Fruit fly (Drosophila melanogaster) whole organism, prepupa: ENCODE data around the gene CG7183.

Source experiments
- Blimp-1 ChIP-seq: fragments of 200-800 bp; sonication (Bioruptor generic); optimal IDR thresholded peaks from 3 replicates; lab custom pipeline; 2017; ENCODE audit warnings: missing biosample characterization, missing genetic modification characterization, mild to moderate bottlenecking, moderate library complexity, missing genetic modification reagents
- CG10631 ChIP-seq: fragments of 200-800 bp; sonication (Bioruptor generic); optimal IDR thresholded peaks from 2 replicates; lab custom pipeline; 2016; ENCODE audit warnings: missing biosample characterization, missing genetic modification characterization
- CG10669 ChIP-seq: fragments of 200-800 bp; sonication (Bioruptor generic); optimal IDR thresholded peaks from 3 replicates; lab custom pipeline; 2018; ENCODE audit warnings: missing biosample characterization, mild to moderate bottlenecking, missing genetic modification characterization, moderate library complexity
- CG11762 ChIP-seq: fragments of 200-800 bp; sonication (Bioruptor generic); optimal IDR thresholded peaks from 3 replicates; lab custom pipeline; 2016; ENCODE audit warnings: missing biosample characterization, missing genetic modification characterization; ENCODE audit not compliant: insufficient read depth
- CG11902 ChIP-seq: fragments of 200-800 bp; sonication (Bioruptor generic); optimal IDR thresholded peaks from 3 replicates; lab custom pipeline; 2016; ENCODE audit warnings: missing biosample characterization, missing genetic modification characterization
- CG15336 ChIP-seq: fragments of 200-800 bp; sonication (Bioruptor generic); IDR thresholded peaks from 2 replicates; pipeline ENCODE4 v1.3.6; 2022; ENCODE audit warnings: missing biosample characterization, missing genetic modification characterization
- CG1621 ChIP-seq: fragments of 200-800 bp; sonication (Bioruptor generic); optimal IDR thresholded peaks from 3 replicates; lab custom pipeline; 2018; ENCODE audit warnings: missing biosample characterization, mild to moderate bottlenecking, missing genetic modification characterization
- CG16779 ChIP-seq: fragments of 200-800 bp; sonication (Bioruptor generic); optimal IDR thresholded peaks from 3 replicates; lab custom pipeline; 2017; ENCODE audit warnings: missing biosample characterization, mild to moderate bottlenecking, missing genetic modification characterization
- CG3032 ChIP-seq: fragments of 200-800 bp; optimal IDR thresholded peaks from 2 replicates; lab custom pipeline; 2019; ENCODE audit warnings: missing biosample characterization, mild to moderate bottlenecking, missing genetic modification characterization, moderate library complexity
- CG31627 ChIP-seq: fragments of 200-800 bp; sonication (Bioruptor generic); optimal IDR thresholded peaks from 3 replicates; lab custom pipeline; 2016; ENCODE audit warnings: missing biosample characterization, missing genetic modification characterization
- CG34406 ChIP-seq: fragments of 200-800 bp; sonication (Bioruptor generic); optimal IDR thresholded peaks from 3 replicates; lab custom pipeline; 2016; ENCODE audit warnings: missing biosample characterization, missing genetic modification characterization
- CG3919 ChIP-seq: fragments of 200-800 bp; sonication (Bioruptor generic); optimal IDR thresholded peaks from 3 replicates; lab custom pipeline; 2016; ENCODE audit warnings: missing biosample characterization, missing genetic modification characterization
- CG6163 ChIP-seq: fragments of 200-800 bp; sonication (Bioruptor generic); IDR thresholded peaks from 3 replicates; pipeline ENCODE4 v1.3.6; 2022; ENCODE audit warnings: missing biosample characterization, missing genetic modification characterization
- CG6276 ChIP-seq: fragments of 200-800 bp; sonication (Bioruptor generic); optimal IDR thresholded peaks from 2 replicates; lab custom pipeline; 2017; ENCODE audit warnings: missing biosample characterization, mild to moderate bottlenecking, missing genetic modification characterization
- CG6792 ChIP-seq: fragments of 200-800 bp; sonication (Bioruptor generic); optimal IDR thresholded peaks from 3 replicates; lab custom pipeline; 2016; ENCODE audit warnings: missing biosample characterization, missing genetic modification characterization
- CG6854 ChIP-seq: fragments of 200-800 bp; sonication (Bioruptor generic); optimal IDR thresholded peaks from 2 replicates; lab custom pipeline; 2017; ENCODE audit warnings: missing biosample characterization, mild to moderate bottlenecking, missing genetic modification characterization
- CG8119 ChIP-seq: fragments of 200-800 bp; sonication (Bioruptor generic); IDR thresholded peaks from 3 replicates; pipeline ENCODE4 v1.3.6; 2022; ENCODE audit warnings: missing biosample characterization, missing genetic modification characterization
- CG8319 ChIP-seq: fragments of 200-800 bp; sonication (Bioruptor generic); optimal IDR thresholded peaks from 3 replicates; lab custom pipeline; 2016; ENCODE audit warnings: missing biosample characterization, missing genetic modification characterization
- CG8632 ChIP-seq: fragments of 200-800 bp; sonication (Bioruptor generic); optimal IDR thresholded peaks from 3 replicates; lab custom pipeline; 2016; ENCODE audit warnings: missing biosample characterization, missing genetic modification characterization
- CG9139 ChIP-seq: fragments of 200-800 bp; sonication (Bioruptor generic); optimal IDR thresholded peaks from 3 replicates; lab custom pipeline; 2017; ENCODE audit warnings: missing biosample characterization, mild to moderate bottlenecking, missing genetic modification characterization
- Eip75B ChIP-seq: fragments of 200-800 bp; sonication (Bioruptor generic); optimal IDR thresholded peaks from 3 replicates; lab custom pipeline; 2016; ENCODE audit warnings: missing biosample characterization, missing genetic modification characterization
- Eip78C ChIP-seq: fragments of 200-800 bp; sonication (Bioruptor generic); peaks from one replicate; lab custom pipeline; 2016; ENCODE audit warnings: missing biosample characterization, missing genetic modification characterization
- Eip93F ChIP-seq: fragments of 200-800 bp; sonication (Bioruptor generic); optimal IDR thresholded peaks from 2 replicates; lab custom pipeline; 2016; ENCODE audit warnings: missing biosample characterization, mild to moderate bottlenecking, missing genetic modification characterization
- Gug ChIP-seq: fragments of 200-800 bp; sonication (Bioruptor generic); IDR thresholded peaks from 2 replicates; pipeline ENCODE4 v1.3.6; 2022; ENCODE audit warnings: missing biosample characterization, missing genetic modification characterization
- Hr38 ChIP-seq: sonication (Bioruptor generic); optimal IDR thresholded peaks from 2 replicates; lab custom pipeline; 2016; ENCODE audit warnings: missing biosample characterization, missing genetic modification characterization
- Hr39 ChIP-seq: fragments of 200-800 bp; sonication (Bioruptor generic); optimal IDR thresholded peaks from 2 replicates; lab custom pipeline; 2016; ENCODE audit warnings: missing biosample characterization, missing genetic modification characterization
- Lpt ChIP-seq: fragments of 200-800 bp; sonication (Bioruptor generic); optimal IDR thresholded peaks from 3 replicates; lab custom pipeline; 2016; ENCODE audit warnings: missing biosample characterization, missing genetic modification characterization
- Met ChIP-seq: fragments of 200-800 bp; sonication (Bioruptor generic); optimal IDR thresholded peaks from 3 replicates; lab custom pipeline; 2016; ENCODE audit warnings: missing biosample characterization, missing genetic modification characterization
- OdsH ChIP-seq: fragments of 200-800 bp; sonication (Bioruptor generic); optimal IDR thresholded peaks from 3 replicates; lab custom pipeline; 2016; ENCODE audit warnings: missing biosample characterization, missing genetic modification characterization
- Smox ChIP-seq: fragments of 200-800 bp; sonication (Bioruptor generic); optimal IDR thresholded peaks from 3 replicates; lab custom pipeline; 2016; ENCODE audit warnings: missing biosample characterization, missing genetic modification characterization
- Sox102F ChIP-seq: fragments of 200-800 bp; sonication (Bioruptor generic); optimal IDR thresholded peaks from 2 replicates; lab custom pipeline; 2016; ENCODE audit warnings: missing biosample characterization, mild to moderate bottlenecking, missing genetic modification characterization
- Sox14 ChIP-seq: fragments of 200-800 bp; sonication (Bioruptor generic); optimal IDR thresholded peaks from 3 replicates; lab custom pipeline; 2016; ENCODE audit warnings: missing biosample characterization, missing genetic modification characterization
- Sox15 ChIP-seq: fragments of 200-800 bp; sonication (Bioruptor generic); optimal IDR thresholded peaks from 3 replicates; lab custom pipeline; 2016; ENCODE audit warnings: missing biosample characterization, missing genetic modification characterization
- achi ChIP-seq: fragments of 200-800 bp; sonication (Bioruptor generic); optimal IDR thresholded peaks from 3 replicates; lab custom pipeline; 2016; ENCODE audit warnings: missing biosample characterization, missing genetic modification characterization
- acj6 ChIP-seq: fragments of 200-800 bp; sonication (Bioruptor generic); optimal IDR thresholded peaks from 3 replicates; lab custom pipeline; 2016; ENCODE audit warnings: missing biosample characterization, missing genetic modification characterization
- cyc ChIP-seq: fragments of 200-800 bp; sonication (Bioruptor generic); optimal IDR thresholded peaks from 3 replicates; lab custom pipeline; 2016; ENCODE audit warnings: missing biosample characterization, missing genetic modification characterization
- dsx ChIP-seq: fragments of 200-800 bp; optimal IDR thresholded peaks from 3 replicates; lab custom pipeline; 2019; ENCODE audit warnings: missing biosample characterization, mild to moderate bottlenecking, missing genetic modification characterization, moderate library complexity; ENCODE audit not compliant: poor library complexity, severe bottlenecking
- esn ChIP-seq: fragments of 200-800 bp; sonication (Bioruptor generic); optimal IDR thresholded peaks from 2 replicates; lab custom pipeline; 2016; ENCODE audit warnings: missing biosample characterization, mild to moderate bottlenecking, missing genetic modification characterization, moderate library complexity
- fd85E ChIP-seq: fragments of 200-800 bp; sonication (Bioruptor generic); optimal IDR thresholded peaks from 3 replicates; lab custom pipeline; 2016; ENCODE audit warnings: missing biosample characterization, missing genetic modification characterization
- fkh ChIP-seq: fragments of 200-800 bp; sonication (Bioruptor generic); optimal IDR thresholded peaks from 3 replicates; lab custom pipeline; 2017; ENCODE audit warnings: missing biosample characterization, mild to moderate bottlenecking, missing genetic modification characterization, moderate library complexity
- lz ChIP-seq: fragments of 200-800 bp; sonication (Bioruptor generic); optimal IDR thresholded peaks from 3 replicates; lab custom pipeline; 2016; ENCODE audit warnings: missing biosample characterization, missing genetic modification characterization
- net ChIP-seq: fragments of 200-800 bp; sonication (Bioruptor generic); optimal IDR thresholded peaks from 3 replicates; lab custom pipeline; 2016; ENCODE audit warnings: missing biosample characterization, missing genetic modification characterization
- pdm3 ChIP-seq: fragments of 200-800 bp; sonication (Bioruptor generic); optimal IDR thresholded peaks from 3 replicates; lab custom pipeline; 2016; ENCODE audit warnings: missing biosample characterization, missing genetic modification characterization
- salr ChIP-seq, 2 experiments: fragments of 200-800 bp; sonication (Bioruptor generic); optimal IDR thresholded peaks; 3 replicates each; lab custom pipeline; 2016 to 2018; ENCODE audit warnings: missing biosample characterization in 2 of 2, missing genetic modification characterization in 2 of 2, mild to moderate bottlenecking in 1 of 2
- spab ChIP-seq: fragments of 200-800 bp; sonication (Bioruptor generic); optimal IDR thresholded peaks from 2 replicates; lab custom pipeline; 2017; ENCODE audit warnings: missing biosample characterization, mild to moderate bottlenecking, missing genetic modification characterization, missing genetic modification reagents
- ss ChIP-seq, 2 experiments: fragments of 200-800 bp; sonication (Bioruptor generic); optimal IDR thresholded peaks; 2 replicates in 1 of 2; 3 replicates in 1 of 2; lab custom pipeline; 2017 to 2018; ENCODE audit warnings: mild to moderate bottlenecking in 2 of 2, missing biosample characterization in 2 of 2, missing genetic modification characterization in 2 of 2, moderate library complexity in 1 of 2
- topi ChIP-seq: fragments of 200-800 bp; sonication (Bioruptor generic); optimal IDR thresholded peaks from 3 replicates; lab custom pipeline; 2016; ENCODE audit warnings: missing biosample characterization, missing genetic modification characterization
- vri ChIP-seq: fragments of 200-800 bp; sonication (Bioruptor generic); optimal IDR thresholded peaks from 3 replicates; lab custom pipeline; 2016; ENCODE audit warnings: missing biosample characterization, mild to moderate bottlenecking, missing genetic modification characterization

CG7183 gene

dm6 chr3R:18169982-18170531, 50.4 kb downstream of the CG7183 start (continued):
- TF ChIP-seq Sox102F (GFP tag; lab: Kevin White, UChicago) (no peak), salr (GFP tag; optimal IDR thresholded peaks at IDR 0.05; lab: Kevin White, UChicago) (no peak), fd85E (GFP tag; lab: Kevin White, UChicago) (no peak), Blimp-1 (no peak), acj6 (no peak), Gug (GFP tag; lab: Robert Waterston, UW) (no peak), CG8119 (GFP tag; lab: Robert Waterston, UW) (peak; percentile 21; the same call in 1 of the 3 replicates), spab (GFP tag; lab: Kevin White, UChicago) (no peak), CG15336 (GFP tag; lab: Robert Waterston, UW) (peak; percentile 28; the same call in 1 of the 2 replicates)

dm6 chr3R:18168929-18169350, 51.6 kb downstream of the CG7183 start:
- TF ChIP-seq CG16779 (tag; lab: Kevin White, UChicago), result no peak
- peak in 1 of 2 experiments; percentile 22 for TF ChIP-seq salr (GFP tag; optimal IDR thresholded peaks at IDR 0.05; lab: Kevin White, UChicago)
- TF ChIP-seq CG6854 (GFP tag; lab: Kevin White, UChicago), result no peak
- TF ChIP-seq CG10669 (GFP tag; lab: Kevin White, UChicago), result peak; percentile 32
- peak in 1 of 2 experiments; percentile 14 for TF ChIP-seq ss (GFP tag; optimal IDR thresholded peaks at IDR 0.05; lab: Kevin White, UChicago)
- TF ChIP-seq cyc (GFP tag; lab: Kevin White, UChicago), result peak; percentile 14
- TF ChIP-seq Smox (GFP tag; lab: Kevin White, UChicago), result peak; percentile 34
- peak; percentile 26 for TF ChIP-seq acj6
- TF ChIP-seq fd85E (GFP tag; lab: Kevin White, UChicago), result no peak
- TF ChIP-seq topi (GFP tag; lab: Kevin White, UChicago), result peak; percentile 21
- no peak; the same call in 1 of the 2 replicates for TF ChIP-seq CG15336 (GFP tag; lab: Robert Waterston, UW)
- TF ChIP-seq CG11762 (GFP tag; lab: Kevin White, UChicago), result peak; percentile 6
- TF ChIP-seq spab (GFP tag; lab: Kevin White, UChicago), result no peak
- TF ChIP-seq Hr39, result peak; percentile 27
- peak; percentile 41 for TF ChIP-seq Met (GFP tag; lab: Kevin White, UChicago)
- no peak for TF ChIP-seq Eip93F (GFP tag; lab: Kevin White, UChicago)
- peak; percentile 89 for TF ChIP-seq Eip78C
- TF ChIP-seq CG6163 (GFP tag; lab: Robert Waterston, UW), result 0 out of 3 replicates have a peak, but pooled peaks have one; percentile 27
- TF ChIP-seq Sox15 (GFP tag; lab: Kevin White, UChicago), result no peak
- peak; percentile 2 for TF ChIP-seq CG34406
- peak; percentile 45 for TF ChIP-seq CG3919 (GFP tag; lab: Kevin White, UChicago)
- TF ChIP-seq pdm3 (GFP tag; lab: Kevin White, UChicago), result peak; percentile 29
- peak; percentile 32 for TF ChIP-seq lz (GFP tag; lab: Kevin White, UChicago)
- peak; percentile 3 for TF ChIP-seq CG6792 (GFP tag; lab: Kevin White, UChicago)
- TF ChIP-seq Eip75B (GFP tag; lab: Kevin White, UChicago), result peak; percentile 45
- TF ChIP-seq vri, result peak; percentile 15
- TF ChIP-seq Hr38, result no peak
- TF ChIP-seq Sox102F (GFP tag; lab: Kevin White, UChicago), result peak; percentile 10
- peak; percentile 47 for TF ChIP-seq achi (GFP tag; lab: Kevin White, UChicago)
- TF ChIP-seq CG9139 (GFP tag; lab: Kevin White, UChicago), result no peak
- peak; percentile 2 for TF ChIP-seq net
- no peak for TF ChIP-seq CG8319 (GFP tag; lab: Kevin White, UChicago)
- TF ChIP-seq CG6276 (GFP tag; lab: Kevin White, UChicago), result peak; percentile 52
- no peak for TF ChIP-seq Lpt
- peak; percentile 65 for TF ChIP-seq Sox14
- TF ChIP-seq CG3032, result peak; percentile 28
- TF ChIP-seq CG1621, result peak; percentile 22
- TF ChIP-seq CG8119 (GFP tag; lab: Robert Waterston, UW), result 0 out of 3 replicates have a peak, but pooled peaks have one; percentile 42
- TF ChIP-seq fkh (GFP tag; lab: Kevin White, UChicago), result no peak
- peak; percentile 35 for TF ChIP-seq CG10631
- peak; percentile 31 for TF ChIP-seq esn (GFP tag; lab: Kevin White, UChicago)
- TF ChIP-seq OdsH (GFP tag; lab: Kevin White, UChicago), result peak; percentile 1
- TF ChIP-seq CG8632, result no peak
- TF ChIP-seq CG11902, result no peak
- TF ChIP-seq dsx, result no peak
- TF ChIP-seq CG31627 (GFP tag; lab: Kevin White, UChicago), result peak; percentile 56
